Fruit fly (Drosophila melanogaster) whole organism, adult: ENCODE data around the gene pigs.

Source experiments
- CG11617 ChIP-seq: fragments of 200-800 bp; sonication (Bioruptor generic); optimal IDR thresholded peaks from 2 replicates; lab custom pipeline; 2017; ENCODE audit warnings: mild to moderate bottlenecking, missing biosample characterization, missing genetic modification reagents, missing genetic modification characterization
- CG12768 ChIP-seq: fragments of 200-800 bp; sonication (Bioruptor generic); optimal IDR thresholded peaks from 2 replicates; lab custom pipeline; 2017; ENCODE audit warnings: missing biosample characterization, missing genetic modification characterization, mild to moderate bottlenecking, moderate library complexity, missing genetic modification reagents
- CG14711 ChIP-seq: fragments of 200-800 bp; sonication (Bioruptor generic); optimal IDR thresholded peaks from 2 replicates; lab custom pipeline; 2018; ENCODE audit warnings: missing biosample characterization, mild to moderate bottlenecking, missing genetic modification characterization, moderate library complexity
- CG1620 ChIP-seq: fragments of 200-800 bp; sonication (Bioruptor generic); optimal IDR thresholded peaks from 2 replicates; lab custom pipeline; 2016; ENCODE audit warnings: missing biosample characterization, missing genetic modification characterization
- CG33017 ChIP-seq: fragments of 200-800 bp; sonication (Bioruptor generic); optimal IDR thresholded peaks from 2 replicates; lab custom pipeline; 2018; ENCODE audit warnings: missing biosample characterization, mild to moderate bottlenecking, missing genetic modification characterization, moderate library complexity
- CG5204 ChIP-seq: fragments of 200-800 bp; sonication (Bioruptor generic); optimal IDR thresholded peaks from 2 replicates; lab custom pipeline; 2016; ENCODE audit warnings: missing biosample characterization, missing genetic modification characterization
- CG7045 ChIP-seq: fragments of 200-800 bp; sonication (Bioruptor generic); optimal IDR thresholded peaks from 2 replicates; lab custom pipeline; 2017; ENCODE audit warnings: missing biosample characterization, mild to moderate bottlenecking, missing genetic modification characterization
- CG7101 ChIP-seq: fragments of 200-800 bp; sonication (Bioruptor generic); optimal IDR thresholded peaks from 2 replicates; lab custom pipeline; 2018; ENCODE audit warnings: missing biosample characterization, mild to moderate bottlenecking, missing genetic modification characterization, moderate library complexity
- Clk ChIP-seq: fragments of 200-800 bp; sonication (Bioruptor generic); optimal IDR thresholded peaks from 2 replicates; lab custom pipeline; 2017; ENCODE audit warnings: missing biosample characterization, missing genetic modification characterization
- Crg-1 ChIP-seq: fragments of 200-800 bp; sonication (Bioruptor generic); optimal IDR thresholded peaks from 2 replicates; lab custom pipeline; 2016; ENCODE audit warnings: missing biosample characterization, missing genetic modification characterization
- Hr96 ChIP-seq: fragments of 200-800 bp; sonication (Bioruptor generic); optimal IDR thresholded peaks from 2 replicates; lab custom pipeline; 2016; ENCODE audit warnings: missing biosample characterization, missing genetic modification characterization
- Mnt ChIP-seq: fragments of 200-800 bp; sonication (Bioruptor generic); optimal IDR thresholded peaks from 2 replicates; lab custom pipeline; 2016; ENCODE audit warnings: missing biosample characterization, mild to moderate bottlenecking, missing genetic modification characterization
- bab1 ChIP-seq: fragments of 200-800 bp; sonication (Bioruptor generic); optimal IDR thresholded peaks from 3 replicates; lab custom pipeline; 2019; ENCODE audit warnings: missing biosample characterization, mild to moderate bottlenecking, missing genetic modification characterization, moderate library complexity
- cic ChIP-seq: fragments of 200-800 bp; sonication (Bioruptor generic); optimal IDR thresholded peaks from 2 replicates; lab custom pipeline; 2017; ENCODE audit warnings: missing biosample characterization, mild to moderate bottlenecking, missing genetic modification characterization, moderate library complexity
- cnc ChIP-seq, 2 experiments: fragments of >200 bp; optimal IDR thresholded peaks; 2 replicates each; lab custom pipeline; 2017
- kay ChIP-seq: fragments of 200-800 bp; sonication (Bioruptor generic); peaks from one replicate; lab custom pipeline; 2016; ENCODE audit warnings: missing biosample characterization, missing genetic modification characterization, borderline replicate concordance
- ovo ChIP-seq: fragments of 200-800 bp; sonication (Bioruptor generic); optimal IDR thresholded peaks from 2 replicates; lab custom pipeline; 2016; ENCODE audit warnings: missing biosample characterization, missing genetic modification characterization
- pad ChIP-seq: fragments of 200-800 bp; sonication (Bioruptor generic); optimal IDR thresholded peaks from 3 replicates; lab custom pipeline; 2017; ENCODE audit warnings: missing biosample characterization, missing genetic modification characterization, mild to moderate bottlenecking, moderate library complexity, missing genetic modification reagents
- tj ChIP-seq: fragments of 200-800 bp; sonication (Bioruptor generic); optimal IDR thresholded peaks from 3 replicates; lab custom pipeline; 2017; ENCODE audit warnings: missing biosample characterization, mild to moderate bottlenecking, missing genetic modification characterization, moderate library complexity
- toe ChIP-seq: fragments of 200-800 bp; sonication (Bioruptor generic); optimal IDR thresholded peaks from 2 replicates; lab custom pipeline; 2016; ENCODE audit warnings: missing biosample characterization, missing genetic modification characterization

pigs gene

DNA sequence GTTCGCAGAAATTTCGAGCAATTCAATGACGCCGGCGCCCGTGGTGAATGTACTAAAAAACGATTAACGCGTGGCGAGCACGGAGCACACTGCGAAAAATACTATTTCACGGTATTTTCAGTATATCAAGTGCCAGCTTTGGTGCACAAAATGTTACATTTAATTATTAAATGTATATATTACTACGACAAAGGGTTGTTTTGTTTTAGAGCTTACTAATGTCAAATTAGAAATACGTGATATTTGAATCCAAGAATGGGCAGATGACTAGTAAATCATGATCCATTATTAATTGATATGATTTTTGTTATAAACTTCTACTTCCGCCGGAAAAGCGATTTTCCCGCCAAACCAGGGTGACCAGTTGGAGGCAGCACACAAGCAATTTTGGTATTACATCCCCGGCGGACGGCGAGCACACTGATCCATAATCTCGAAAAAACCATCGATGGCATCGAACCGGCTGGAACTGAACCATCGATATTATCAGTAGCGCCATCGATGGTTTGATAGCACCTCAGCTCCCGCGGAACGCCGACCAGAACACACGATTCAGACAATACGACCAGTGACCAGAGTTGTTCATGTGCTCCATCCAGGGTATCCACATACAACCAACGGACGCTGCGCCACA is 54.5 kb downstream of the pigs start, which contains the start of the genes CG3226 and Cdc7:
CG3226 (minus strand) TSS at position 51 of the 634 bp plus-strand sequence.
Cdc7 (plus strand) TSS at position 344 of the 634 bp plus-strand sequence.
- TF ChIP-seq CG5204 (GFP tag; lab: Kevin White, UChicago): no peak
- peak; percentile 66 for TF ChIP-seq tj (GFP tag; lab: Kevin White, UChicago)
- TF ChIP-seq bab1: peak; percentile 91
- TF ChIP-seq Mnt (GFP tag; lab: Kevin White, UChicago): peak; percentile 79
- peak; percentile 90 for TF ChIP-seq CG7101 (tag; lab: Kevin White, UChicago)
- TF ChIP-seq Hr96 (GFP tag; lab: Kevin White, UChicago): no peak
- TF ChIP-seq toe (GFP tag; lab: Kevin White, UChicago): peak; percentile 36
- TF ChIP-seq CG33017 (tag; lab: Kevin White, UChicago): peak; percentile 3
- TF ChIP-seq CG11617: peak; percentile 88
- peak; percentile 74 for TF ChIP-seq pad (GFP tag; lab: Kevin White, UChicago)
- peak; percentile 80 for TF ChIP-seq Crg-1 (GFP tag; lab: Kevin White, UChicago)
- peak; percentile 39 for TF ChIP-seq cic (GFP tag; lab: Kevin White, UChicago)
- no peak for TF ChIP-seq kay (GFP tag; lab: Kevin White, UChicago)
- TF ChIP-seq CG7045 (GFP tag; lab: Kevin White, UChicago): no peak
- TF ChIP-seq ovo (GFP tag; lab: Kevin White, UChicago): peak; percentile 52
- peak; percentile 82 for TF ChIP-seq CG1620 (GFP tag; lab: Kevin White, UChicago)
- no peak for TF ChIP-seq CG12768 (GFP tag; lab: Kevin White, UChicago)
- no peak for TF ChIP-seq cnc (optimal IDR thresholded peaks at IDR 0.05; lab: Kevin White, UChicago)
- TF ChIP-seq CG14711 (tag; lab: Kevin White, UChicago): peak; percentile 83
- no peak for TF ChIP-seq Clk (GFP tag; lab: Kevin White, UChicago)

DNA sequence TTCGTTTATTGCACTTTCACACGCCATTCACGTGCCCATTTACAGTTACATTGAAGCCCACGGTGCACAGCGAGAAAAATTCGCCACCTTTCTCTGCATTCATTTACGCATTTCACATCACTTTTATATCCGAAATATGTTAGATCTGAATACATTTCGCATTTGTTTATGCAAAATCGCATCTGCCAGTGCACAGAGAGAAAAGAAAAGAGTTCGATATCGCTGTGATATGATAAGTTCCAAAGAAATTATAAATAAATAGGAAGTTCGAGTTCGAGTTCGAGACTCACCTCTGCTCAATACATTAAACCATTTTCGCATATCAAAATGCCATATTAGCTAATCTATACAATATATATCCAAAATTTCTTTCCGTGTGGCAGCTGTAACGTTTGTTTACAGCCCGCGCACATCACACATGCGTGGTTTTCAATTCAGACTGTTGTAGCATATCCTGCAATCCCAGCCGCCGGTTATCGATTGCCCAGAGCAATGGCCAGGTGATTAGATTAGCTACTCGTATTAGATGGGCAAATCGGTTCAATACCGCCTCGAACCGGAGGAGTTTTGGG is 56.2 kb downstream of the pigs start:
- TF ChIP-seq CG7045 (GFP tag; lab: Kevin White, UChicago) (peak; percentile 87), Hr96 (GFP tag; lab: Kevin White, UChicago) (peak; percentile 87), cnc (optimal IDR thresholded peaks at IDR 0.05; lab: Kevin White, UChicago) (no peak), pad (GFP tag; lab: Kevin White, UChicago) (peak; percentile 81), CG33017 (tag; lab: Kevin White, UChicago) (peak; percentile 84), Mnt (GFP tag; lab: Kevin White, UChicago) (peak; percentile 89), bab1 (peak; percentile 88), CG7101 (tag; lab: Kevin White, UChicago) (peak; percentile 93), CG14711 (tag; lab: Kevin White, UChicago) (peak; percentile 83), ovo (GFP tag; lab: Kevin White, UChicago) (peak; percentile 98), cic (GFP tag; lab: Kevin White, UChicago) (peak; percentile 79), Crg-1 (GFP tag; lab: Kevin White, UChicago) (peak; percentile 85), toe (GFP tag; lab: Kevin White, UChicago) (peak; percentile 74), tj (GFP tag; lab: Kevin White, UChicago) (peak; percentile 69), CG11617 (peak; percentile 96), CG5204 (GFP tag; lab: Kevin White, UChicago) (peak; percentile 86), kay (GFP tag; lab: Kevin White, UChicago) (no peak), CG1620 (GFP tag; lab: Kevin White, UChicago) (peak; percentile 74), CG12768 (GFP tag; lab: Kevin White, UChicago) (peak; percentile 89), Clk (GFP tag; lab: Kevin White, UChicago) (peak; percentile 62)

DNA sequence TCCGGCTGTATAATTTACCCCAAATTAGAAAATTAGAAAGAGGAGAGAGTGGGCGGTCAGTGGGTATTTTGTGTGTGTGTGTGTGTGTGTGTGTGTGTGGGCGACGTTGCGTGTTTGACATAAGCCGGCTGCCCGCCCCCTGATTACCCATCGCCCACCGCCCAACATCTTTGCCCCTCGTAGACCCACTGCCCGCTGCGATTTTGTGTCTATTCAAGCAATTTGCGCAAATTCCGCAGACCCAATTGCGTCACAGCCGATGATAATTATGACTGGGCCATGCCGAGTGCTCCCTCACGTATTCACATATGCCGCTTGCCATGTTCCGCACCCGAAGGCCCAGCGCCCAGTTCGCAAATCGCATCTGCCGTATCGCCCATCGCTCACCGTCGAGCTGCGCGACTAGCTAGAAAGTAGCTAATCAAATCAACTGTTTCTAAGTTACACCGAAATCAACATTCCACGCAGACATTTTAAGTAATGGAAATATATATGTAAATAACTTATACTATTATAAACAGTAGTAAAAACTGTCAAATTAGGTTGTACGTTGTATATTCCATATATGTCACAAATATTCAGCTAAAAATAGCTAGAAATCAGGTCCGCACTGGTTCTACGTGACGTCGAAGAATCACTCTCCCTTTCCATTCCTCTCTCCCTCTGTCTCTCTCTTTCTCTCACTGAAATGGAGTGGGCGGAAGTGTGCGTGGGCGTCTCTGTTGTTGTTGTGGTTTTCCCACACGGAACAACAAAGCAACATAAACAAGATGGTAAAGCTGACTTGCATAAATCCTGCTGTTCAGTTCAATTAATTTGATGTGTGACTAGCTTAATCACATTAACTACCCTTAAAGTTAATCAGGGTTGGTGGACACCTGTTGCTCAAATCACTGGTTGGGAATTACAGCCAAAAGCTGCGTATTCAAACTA is 57.0 kb downstream of the pigs start:
- TF ChIP-seq tj (GFP tag; lab: Kevin White, UChicago) (peak; percentile 92), Crg-1 (GFP tag; lab: Kevin White, UChicago) (no peak), CG12768 (GFP tag; lab: Kevin White, UChicago) (peak; percentile 24), kay (GFP tag; lab: Kevin White, UChicago) (peak; percentile 74), Mnt (GFP tag; lab: Kevin White, UChicago) (peak; percentile 16), CG7045 (GFP tag; lab: Kevin White, UChicago) (peak; percentile 14), CG5204 (GFP tag; lab: Kevin White, UChicago) (peak; percentile 23), CG1620 (GFP tag; lab: Kevin White, UChicago) (no peak), cic (GFP tag; lab: Kevin White, UChicago) (no peak), CG11617 (peak; percentile 28), Clk (GFP tag; lab: Kevin White, UChicago) (no peak), Hr96 (GFP tag; lab: Kevin White, UChicago) (no peak), ovo (GFP tag; lab: Kevin White, UChicago) (no peak), cnc (optimal IDR thresholded peaks at IDR 0.05; lab: Kevin White, UChicago) (peak in 1 of 2 experiments; percentile 28), CG14711 (tag; lab: Kevin White, UChicago) (peak; percentile 59), pad (GFP tag; lab: Kevin White, UChicago) (peak; percentile 36), CG7101 (tag; lab: Kevin White, UChicago) (peak; percentile 69), CG33017 (tag; lab: Kevin White, UChicago) (peak; percentile 71), bab1 (peak; percentile 73), toe (GFP tag; lab: Kevin White, UChicago) (no peak)

DNA sequence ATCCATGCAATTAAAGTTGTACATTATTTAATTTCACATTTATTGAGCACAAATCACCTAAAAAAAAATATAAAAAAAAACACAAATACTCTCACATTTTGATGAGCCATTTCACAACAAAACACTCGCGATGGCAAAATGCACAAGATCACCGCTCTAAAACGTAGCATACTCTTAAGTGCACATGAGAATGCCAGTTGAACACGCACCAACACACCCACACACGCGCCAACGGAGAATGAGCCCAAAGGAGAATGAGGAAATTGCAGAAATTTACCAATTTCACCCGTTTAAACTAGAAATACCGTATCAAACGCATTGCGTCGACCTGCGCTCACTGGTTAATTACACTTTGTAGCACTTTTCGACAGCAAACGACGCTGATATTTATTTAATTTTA is 60.1 kb downstream of the pigs start:
- TF ChIP-seq CG12768 (GFP tag; lab: Kevin White, UChicago) (no peak), Hr96 (GFP tag; lab: Kevin White, UChicago) (no peak), CG11617 (no peak), toe (GFP tag; lab: Kevin White, UChicago) (no peak), bab1 (no peak), Clk (GFP tag; lab: Kevin White, UChicago) (no peak), cic (GFP tag; lab: Kevin White, UChicago) (no peak), CG7101 (tag; lab: Kevin White, UChicago) (no peak), CG1620 (GFP tag; lab: Kevin White, UChicago) (no peak), CG5204 (GFP tag; lab: Kevin White, UChicago) (no peak), ovo (GFP tag; lab: Kevin White, UChicago) (no peak), Crg-1 (GFP tag; lab: Kevin White, UChicago) (no peak)
